Fruit fly (Drosophila melanogaster) whole organism, adult: ENCODE results near the gene CG14088.

Experiments
- CG12768 ChIP-seq: fragments of 200-800 bp; sonication (Bioruptor generic); optimal IDR thresholded peaks from 2 replicates; lab custom pipeline; 2017; ENCODE audit warnings: missing biosample characterization, missing genetic modification characterization, mild to moderate bottlenecking, moderate library complexity, missing genetic modification reagents
- CG14711 ChIP-seq: fragments of 200-800 bp; sonication (Bioruptor generic); optimal IDR thresholded peaks from 2 replicates; lab custom pipeline; 2018; ENCODE audit warnings: missing biosample characterization, mild to moderate bottlenecking, missing genetic modification characterization, moderate library complexity
- CG1620 ChIP-seq: fragments of 200-800 bp; sonication (Bioruptor generic); optimal IDR thresholded peaks from 2 replicates; lab custom pipeline; 2016; ENCODE audit warnings: missing biosample characterization, missing genetic modification characterization
- CG33017 ChIP-seq: fragments of 200-800 bp; sonication (Bioruptor generic); optimal IDR thresholded peaks from 2 replicates; lab custom pipeline; 2018; ENCODE audit warnings: missing biosample characterization, mild to moderate bottlenecking, missing genetic modification characterization, moderate library complexity
- CG5204 ChIP-seq: fragments of 200-800 bp; sonication (Bioruptor generic); optimal IDR thresholded peaks from 2 replicates; lab custom pipeline; 2016; ENCODE audit warnings: missing biosample characterization, missing genetic modification characterization
- CG7045 ChIP-seq: fragments of 200-800 bp; sonication (Bioruptor generic); optimal IDR thresholded peaks from 2 replicates; lab custom pipeline; 2017; ENCODE audit warnings: missing biosample characterization, mild to moderate bottlenecking, missing genetic modification characterization
- Crg-1 ChIP-seq: fragments of 200-800 bp; sonication (Bioruptor generic); optimal IDR thresholded peaks from 2 replicates; lab custom pipeline; 2016; ENCODE audit warnings: missing biosample characterization, missing genetic modification characterization
- bab1 ChIP-seq: fragments of 200-800 bp; sonication (Bioruptor generic); optimal IDR thresholded peaks from 3 replicates; lab custom pipeline; 2019; ENCODE audit warnings: missing biosample characterization, mild to moderate bottlenecking, missing genetic modification characterization, moderate library complexity
- cic ChIP-seq: fragments of 200-800 bp; sonication (Bioruptor generic); optimal IDR thresholded peaks from 2 replicates; lab custom pipeline; 2017; ENCODE audit warnings: missing biosample characterization, mild to moderate bottlenecking, missing genetic modification characterization, moderate library complexity
- cnc ChIP-seq, 2 experiments: fragments of >200 bp; optimal IDR thresholded peaks; 2 replicates each; lab custom pipeline; 2017
- kay ChIP-seq: fragments of 200-800 bp; sonication (Bioruptor generic); peaks from one replicate; lab custom pipeline; 2016; ENCODE audit warnings: missing biosample characterization, missing genetic modification characterization, borderline replicate concordance

dm6 chr3L:19230801-19231547 is 39.5 kb downstream of the CG14088 start:
- TF ChIP-seq kay (GFP tag; lab: Kevin White, UChicago) (no peak), CG12768 (GFP tag; lab: Kevin White, UChicago) (no peak), cic (GFP tag; lab: Kevin White, UChicago) (no peak), CG5204 (GFP tag; lab: Kevin White, UChicago) (no peak), Crg-1 (GFP tag; lab: Kevin White, UChicago) (no peak), CG33017 (tag; lab: Kevin White, UChicago) (no peak), CG7045 (no peak), bab1 (GFP tag; lab: Kevin White, UChicago) (no peak), cnc (optimal IDR thresholded peaks at IDR 0.05; lab: Kevin White, UChicago) (no peak), CG1620 (GFP tag; lab: Kevin White, UChicago) (no peak), CG14711 (tag; lab: Kevin White, UChicago) (no peak)
